5 worm cellular contexts compared by ENCODE assay signal in the genomic region with DNA sequence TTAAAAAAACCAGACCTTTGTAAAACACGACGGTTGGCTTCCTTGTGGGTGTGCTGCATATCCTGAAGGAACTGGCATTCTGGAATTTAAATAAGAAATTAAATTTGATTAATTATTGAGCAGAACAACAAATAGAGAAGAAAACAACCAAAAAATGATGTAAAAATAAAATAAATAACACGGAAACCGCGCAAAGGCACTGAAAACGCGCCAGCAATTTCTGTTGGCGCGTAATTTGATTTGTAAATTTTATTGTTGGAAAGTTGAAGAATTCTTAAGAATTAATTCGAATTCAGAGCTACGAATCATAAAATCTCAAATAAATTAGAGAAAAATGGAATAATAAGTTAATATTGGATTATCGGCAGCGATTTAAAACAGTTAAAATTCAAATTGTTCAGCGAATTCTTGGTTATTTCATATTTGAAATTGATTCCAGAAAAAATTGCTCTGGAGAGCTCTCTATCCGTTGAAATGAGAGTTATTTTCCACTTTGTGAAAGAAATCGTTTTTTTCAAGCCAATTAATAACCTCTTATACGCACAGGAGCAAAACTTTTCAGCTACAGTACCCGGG.
TF ChIP-seq lines count a peak whose summit lies in the region.

A gene (minus strand): TSS at position 79 of the 576 bp plus-strand sequence.

TF ChIP-seq in whole organism, L1 larva, 84 proteins besides CTCF, POLR2A, EP300 and RAD21 (continued from another document and continues in another):
- no peak for TF ChIP-seq nhr-12 (tag; optimal IDR thresholded peaks at IDR 0.05; lab: Kevin White, UChicago)
- peak; percentile 15 for TF ChIP-seq zip-4 (GFP tag; optimal IDR thresholded peaks at IDR 0.05; lab: Kevin White, UChicago)
- TF ChIP-seq ces-1 (GFP tag; optimal IDR thresholded peaks at IDR 0.05; lab: Kevin White, UChicago), result no peak
- TF ChIP-seq hlh-17 (GFP tag; optimal IDR thresholded peaks at IDR 0.05; lab: Kevin White, UChicago; ENCODE audit: borderline replicate concordance), result no peak
- peak; percentile 64 for TF ChIP-seq lir-3 (tag; optimal IDR thresholded peaks at IDR 0.05; lab: Kevin White, UChicago; ENCODE audit: poor library complexity)
- TF ChIP-seq snu-23 (GFP tag; optimal IDR thresholded peaks at IDR 0.05; lab: Kevin White, UChicago), result peak; percentile 88
- peak; percentile 79 for TF ChIP-seq skn-1 (tag; optimal IDR thresholded peaks at IDR 0.05; lab: Kevin White, UChicago)
- no peak for TF ChIP-seq ama-1 (optimal IDR thresholded peaks at IDR 0.05; lab: Kevin White, UChicago)
- TF ChIP-seq pqm-1 (tag; optimal IDR thresholded peaks at IDR 0.05; lab: Kevin White, UChicago), result no peak
- peak; percentile 87 for TF ChIP-seq nhr-47 (tag; optimal IDR thresholded peaks at IDR 0.05; lab: Kevin White, UChicago)
- peak; percentile 76 for TF ChIP-seq nhr-19 (GFP tag; conservative IDR thresholded peaks at IDR 0.05; lab: Robert Waterston, UW)
- peak; percentile 88 for TF ChIP-seq nhr-71 (tag; optimal IDR thresholded peaks at IDR 0.05; lab: Kevin White, UChicago)
- peak; percentile 34 for TF ChIP-seq unc-30 (tag; optimal IDR thresholded peaks at IDR 0.05; lab: Kevin White, UChicago)
- peak; percentile 78 for TF ChIP-seq rnt-1 (tag; optimal IDR thresholded peaks at IDR 0.05; lab: Kevin White, UChicago)
- TF ChIP-seq egl-13 (tag; optimal IDR thresholded peaks at IDR 0.05; lab: Kevin White, UChicago), result peak; percentile 40
- no peak for TF ChIP-seq ceh-88 (GFP tag; IDR thresholded peaks at IDR 0.05; lab: Robert Waterston, UW)
- peak; percentile 94 for TF ChIP-seq mep-1 (tag; optimal IDR thresholded peaks at IDR 0.05; lab: Kevin White, UChicago)
- no peak for TF ChIP-seq tlp-1 (tag; optimal IDR thresholded peaks at IDR 0.05; lab: Kevin White, UChicago)
- TF ChIP-seq efl-3 (GFP tag; optimal IDR thresholded peaks at IDR 0.05; lab: Kevin White, UChicago), result no peak
- TF ChIP-seq ceh-8 (GFP tag; optimal IDR thresholded peaks at IDR 0.05; lab: Kevin White, UChicago), result peak; percentile 38
- peak in 1 of 2 experiments; percentile 41 for TF ChIP-seq ztf-11 (tag; optimal IDR thresholded peaks at IDR 0.05; lab: Kevin White, UChicago)
- TF ChIP-seq isw-1 (GFP tag; IDR thresholded peaks at IDR 0.05; lab: Robert Waterston, UW), result peak; percentile 55
- TF ChIP-seq Y116A8C.19 (tag; optimal IDR thresholded peaks at IDR 0.05; lab: Kevin White, UChicago; ENCODE audit: borderline replicate concordance), result no peak
- peak; percentile 58 for TF ChIP-seq lin-13 (GFP tag; optimal IDR thresholded peaks at IDR 0.05; lab: Kevin White, UChicago)

TF ChIP-seq in whole organism, L2 larva, 48 proteins besides CTCF, POLR2A, EP300 and RAD21 (continued from another document and continues in another):
- peak; percentile 75 for TF ChIP-seq sma-3 (GFP tag; optimal IDR thresholded peaks at IDR 0.05; lab: Kevin White, UChicago)
- TF ChIP-seq mbf-1 (tag; optimal IDR thresholded peaks at IDR 0.05; lab: Kevin White, UChicago), result no peak
- TF ChIP-seq ztf-1 (GFP tag; conservative IDR thresholded peaks at IDR 0.05; lab: Robert Waterston, UW), result no peak
- no peak for TF ChIP-seq ztf-11 (tag; optimal IDR thresholded peaks at IDR 0.05; lab: Kevin White, UChicago)
- no peak for TF ChIP-seq ama-1 (optimal IDR thresholded peaks at IDR 0.05; lab: Kevin White, UChicago)
- no peak for TF ChIP-seq nhr-237 (tag; optimal IDR thresholded peaks at IDR 0.05; lab: Kevin White, UChicago)
- no peak for TF ChIP-seq dmd-4 (tag; optimal IDR thresholded peaks at IDR 0.05; lab: Kevin White, UChicago)
- TF ChIP-seq aly-2 (tag; optimal IDR thresholded peaks at IDR 0.05; lab: Kevin White, UChicago), result no peak
- TF ChIP-seq lin-13 (GFP tag; optimal IDR thresholded peaks at IDR 0.05; lab: Kevin White, UChicago), result peak; percentile 64
- TF ChIP-seq fos-1 (tag; optimal IDR thresholded peaks at IDR 0.05; lab: Kevin White, UChicago), result peak; percentile 40
- peak; percentile 2 for TF ChIP-seq blmp-1 (tag; optimal IDR thresholded peaks at IDR 0.05; lab: Kevin White, UChicago; ENCODE audit: insufficient read depth)
- TF ChIP-seq crh-2 (tag; optimal IDR thresholded peaks at IDR 0.05; lab: Kevin White, UChicago), result peak; percentile 86
- TF ChIP-seq ceh-82 (tag; optimal IDR thresholded peaks at IDR 0.05; lab: Kevin White, UChicago), result no peak
- no peak for TF ChIP-seq elt-3 (tag; optimal IDR thresholded peaks at IDR 0.05; lab: Kevin White, UChicago)
- TF ChIP-seq gmeb-1 (tag; optimal IDR thresholded peaks at IDR 0.05; lab: Kevin White, UChicago), result peak; percentile 95
- no peak for TF ChIP-seq nhr-21 (tag; optimal IDR thresholded peaks at IDR 0.05; lab: Kevin White, UChicago)
- TF ChIP-seq nhr-12 (tag; optimal IDR thresholded peaks at IDR 0.05; lab: Kevin White, UChicago), result no peak
- TF ChIP-seq unc-39 (tag; optimal IDR thresholded peaks at IDR 0.05; lab: Kevin White, UChicago), result no peak
- peak; percentile 65 for TF ChIP-seq sem-4 (tag; optimal IDR thresholded peaks at IDR 0.05; lab: Kevin White, UChicago)
- peak; percentile 88 for TF ChIP-seq C34F6.9 (tag; optimal IDR thresholded peaks at IDR 0.05; lab: Kevin White, UChicago)
- TF ChIP-seq ztf-4 (tag; optimal IDR thresholded peaks at IDR 0.05; lab: Kevin White, UChicago), result peak; percentile 22
- peak; percentile 41 for TF ChIP-seq nhr-129 (tag; optimal IDR thresholded peaks at IDR 0.05; lab: Kevin White, UChicago)
- peak; percentile 36 for TF ChIP-seq lin-11 (tag; optimal IDR thresholded peaks at IDR 0.05; lab: Kevin White, UChicago)
- no peak for TF ChIP-seq mab-5 (tag; optimal IDR thresholded peaks at IDR 0.05; lab: Kevin White, UChicago)
- TF ChIP-seq nhr-10 (tag; optimal IDR thresholded peaks at IDR 0.05; lab: Kevin White, UChicago), result no peak
- TF ChIP-seq elt-1 (tag; optimal IDR thresholded peaks at IDR 0.05; lab: Kevin White, UChicago), result no peak
- TF ChIP-seq nhr-11 (tag; optimal IDR thresholded peaks at IDR 0.05; lab: Kevin White, UChicago), result no peak

TF ChIP-seq in whole organism, L3 larva, 47 proteins besides CTCF, POLR2A, EP300 and RAD21 (continued from another document and continues in another):
- TF ChIP-seq lsy-12 (tag; optimal IDR thresholded peaks at IDR 0.05; lab: Kevin White, UChicago), result no peak
- no peak for TF ChIP-seq unc-39 (tag; optimal IDR thresholded peaks at IDR 0.05; lab: Kevin White, UChicago)
- no peak for TF ChIP-seq eor-1 (tag; optimal IDR thresholded peaks at IDR 0.05; lab: Kevin White, UChicago)
- no peak for TF ChIP-seq ceh-9 (tag; optimal IDR thresholded peaks at IDR 0.05; lab: Kevin White, UChicago)
- no peak for TF ChIP-seq nhr-76 (tag; optimal IDR thresholded peaks at IDR 0.05; lab: Kevin White, UChicago)
- TF ChIP-seq daf-12 (tag; optimal IDR thresholded peaks at IDR 0.05; lab: Kevin White, UChicago), result no peak
- no peak for TF ChIP-seq nhr-11 (tag; optimal IDR thresholded peaks at IDR 0.05; lab: Kevin White, UChicago)
- TF ChIP-seq nhr-25 (tag; optimal IDR thresholded peaks at IDR 0.05; lab: Kevin White, UChicago), result peak; percentile 53
- peak; percentile 77 for TF ChIP-seq nhr-23 (tag; optimal IDR thresholded peaks at IDR 0.05; lab: Kevin White, UChicago)
- no peak for TF ChIP-seq nhr-237 (tag; optimal IDR thresholded peaks at IDR 0.05; lab: Kevin White, UChicago)
- peak; percentile 26 for TF ChIP-seq skn-1 (tag; optimal IDR thresholded peaks at IDR 0.05; lab: Kevin White, UChicago)
- no peak for TF ChIP-seq fos-1 (tag; optimal IDR thresholded peaks at IDR 0.05; lab: Kevin White, UChicago)
- TF ChIP-seq ztf-11 (tag; optimal IDR thresholded peaks at IDR 0.05; lab: Kevin White, UChicago), result no peak
- no peak for TF ChIP-seq unc-62 (GFP tag; optimal IDR thresholded peaks at IDR 0.05; lab: Kevin White, UChicago)
- peak; percentile 59 for TF ChIP-seq nhr-43 (tag; optimal IDR thresholded peaks at IDR 0.05; lab: Kevin White, UChicago; ENCODE audit: poor library complexity, severe bottlenecking)
- no peak for TF ChIP-seq nhr-77 (tag; optimal IDR thresholded peaks at IDR 0.05; lab: Kevin White, UChicago)
- TF ChIP-seq fkh-2 (tag; optimal IDR thresholded peaks at IDR 0.05; lab: Kevin White, UChicago), result no peak
- no peak for TF ChIP-seq mdl-1 (tag; optimal IDR thresholded peaks at IDR 0.05; lab: Kevin White, UChicago)
- no peak for TF ChIP-seq mml-1 (tag; optimal IDR thresholded peaks at IDR 0.05; lab: Kevin White, UChicago)
- no peak for TF ChIP-seq nhr-28 (tag; optimal IDR thresholded peaks at IDR 0.05; lab: Kevin White, UChicago)
- TF ChIP-seq sea-2 (GFP tag; optimal IDR thresholded peaks at IDR 0.05; lab: Kevin White, UChicago), result no peak
- TF ChIP-seq egl-5 (tag; optimal IDR thresholded peaks at IDR 0.05; lab: Kevin White, UChicago), result peak; percentile 52
- TF ChIP-seq elt-2 (tag; optimal IDR thresholded peaks at IDR 0.05; lab: Kevin White, UChicago), result peak; percentile 35
- no peak for TF ChIP-seq ztf-4 (tag; optimal IDR thresholded peaks at IDR 0.05; lab: Kevin White, UChicago)
- TF ChIP-seq fkh-10 (GFP tag; optimal IDR thresholded peaks at IDR 0.05; lab: Kevin White, UChicago), result no peak
- no peak for TF ChIP-seq nhr-12 (tag; optimal IDR thresholded peaks at IDR 0.05; lab: Kevin White, UChicago)
- TF ChIP-seq zag-1 (tag; optimal IDR thresholded peaks at IDR 0.05; lab: Kevin White, UChicago), result no peak
- no peak for TF ChIP-seq ama-1 (optimal IDR thresholded peaks at IDR 0.05; lab: Kevin White, UChicago)

TF ChIP-seq in whole organism, L4 larva, 104 proteins besides CTCF, POLR2A, EP300 and RAD21 (continued from another document and continues in another):
- TF ChIP-seq nhr-6 (tag; optimal IDR thresholded peaks at IDR 0.05; lab: Kevin White, UChicago), result no peak
- TF ChIP-seq pha-4 (GFP tag; IDR thresholded peaks at IDR 0.05; lab: Robert Waterston, UW), result no peak
- TF ChIP-seq pha-4 (tag; optimal IDR thresholded peaks at IDR 0.05; lab: Kevin White, UChicago), result peak; percentile 65
- no peak for TF ChIP-seq madf-9 (GFP tag; conservative IDR thresholded peaks at IDR 0.05; lab: Robert Waterston, UW)
- no peak for TF ChIP-seq F49E8.2 (tag; optimal IDR thresholded peaks at IDR 0.05; lab: Kevin White, UChicago; ENCODE audit: borderline replicate concordance)
- no peak for TF ChIP-seq tra-1 (GFP tag; IDR thresholded peaks at IDR 0.05; lab: Robert Waterston, UW)
- no peak for TF ChIP-seq ama-1 (optimal IDR thresholded peaks at IDR 0.05; lab: Kevin White, UChicago)
- no peak for TF ChIP-seq egl-27 (tag; optimal IDR thresholded peaks at IDR 0.05; lab: Kevin White, UChicago)
- TF ChIP-seq nhr-77 (tag; optimal IDR thresholded peaks at IDR 0.05; lab: Kevin White, UChicago), result peak; percentile 6
- TF ChIP-seq jun-1 (tag; optimal IDR thresholded peaks at IDR 0.05; lab: Kevin White, UChicago), result no peak
- peak in 1 of 2 experiments; percentile 36 for TF ChIP-seq daf-16 (GFP tag; optimal IDR thresholded peaks at IDR 0.05; lab: Kevin White, UChicago)
- peak; percentile 53 for TF ChIP-seq daf-16 (tag; optimal IDR thresholded peaks at IDR 0.05; lab: Kevin White, UChicago)
- TF ChIP-seq lim-7 (GFP tag; IDR thresholded peaks at IDR 0.05; lab: Robert Waterston, UW), result no peak
- TF ChIP-seq F37D6.2 (tag; optimal IDR thresholded peaks at IDR 0.05; lab: Kevin White, UChicago), result peak; percentile 19
- no peak for TF ChIP-seq php-3 (GFP tag; IDR thresholded peaks at IDR 0.05; lab: Robert Waterston, UW)
- no peak for TF ChIP-seq ceh-62 (tag; optimal IDR thresholded peaks at IDR 0.05; lab: Kevin White, UChicago)
- TF ChIP-seq ceh-82 (tag; optimal IDR thresholded peaks at IDR 0.05; lab: Kevin White, UChicago), result no peak
- TF ChIP-seq tag-97 (GFP tag; IDR thresholded peaks at IDR 0.05; lab: Robert Waterston, UW), result no peak
- TF ChIP-seq aly-2 (tag; optimal IDR thresholded peaks at IDR 0.05; lab: Kevin White, UChicago), result no peak
- TF ChIP-seq pqm-1 (tag; optimal IDR thresholded peaks at IDR 0.05; lab: Kevin White, UChicago), result no peak
- TF ChIP-seq rbr-2 (tag; optimal IDR thresholded peaks at IDR 0.05; lab: Kevin White, UChicago), result peak; percentile 62
- peak; percentile 96 for TF ChIP-seq dpl-1 (GFP tag; optimal IDR thresholded peaks at IDR 0.05; lab: Kevin White, UChicago)
- TF ChIP-seq egl-43 (GFP tag; IDR thresholded peaks at IDR 0.05; lab: Robert Waterston, UW), result no peak
- no peak for TF ChIP-seq mdt-29 (GFP tag; IDR thresholded peaks at IDR 0.05; lab: Robert Waterston, UW)
- no peak for TF ChIP-seq cey-2 (tag; optimal IDR thresholded peaks at IDR 0.05; lab: Kevin White, UChicago; ENCODE audit: borderline replicate concordance, insufficient read depth)
- TF ChIP-seq nhr-28 (tag; optimal IDR thresholded peaks at IDR 0.05; lab: Kevin White, UChicago), result no peak
- no peak for TF ChIP-seq ceh-28 (tag; optimal IDR thresholded peaks at IDR 0.05; lab: Kevin White, UChicago)
- TF ChIP-seq hlh-30 (tag; optimal IDR thresholded peaks at IDR 0.05; lab: Kevin White, UChicago; ENCODE audit: insufficient read depth), result no peak
- TF ChIP-seq ctbp-1 (GFP tag; IDR thresholded peaks at IDR 0.05; lab: Robert Waterston, UW), result no peak

TF ChIP-seq in whole organism, young adult, 124 proteins besides CTCF, POLR2A, EP300 and RAD21 (continued from another document):
- TF ChIP-seq lin-35 (GFP tag; optimal IDR thresholded peaks at IDR 0.05; lab: Kevin White, UChicago) (peak in 1 of 3 experiments; percentile 94), hmg-1.2 (GFP tag; IDR thresholded peaks at IDR 0.05; lab: Robert Waterston, UW) (0 out of 2 replicates have a peak, but pooled peaks have one; percentile 19), him-1 (tag; optimal IDR thresholded peaks at IDR 0.05; lab: Kevin White, UChicago) (peak; percentile 39), F23B12.7 (tag; optimal IDR thresholded peaks at IDR 0.05; lab: Kevin White, UChicago; ENCODE audit: insufficient read depth) (peak; percentile 42), dox-1 (GFP tag; IDR thresholded peaks at IDR 0.05; lab: Robert Waterston, UW) (0 out of 2 replicates have a peak, but pooled peaks have one; percentile 33)
